Fruit fly (Drosophila melanogaster) whole organism, embryonic: ENCODE results near the gene brv3.

Source experiments
- Asciz ChIP-seq: fragments of 200-800 bp; sonication (Bioruptor generic); optimal IDR thresholded peaks from 2 replicates; lab custom pipeline; 2017; ENCODE audit warnings: missing biosample characterization, mild to moderate bottlenecking, missing genetic modification characterization, missing genetic modification reagents
- Atf6 ChIP-seq: fragments of 200-800 bp; sonication (Bioruptor generic); IDR thresholded peaks from 2 replicates; pipeline ENCODE4 v1.3.6; 2022; ENCODE audit warnings: missing biosample characterization, missing genetic modification characterization
- CG14710 ChIP-seq: fragments of 200-800 bp; sonication (Bioruptor generic); optimal IDR thresholded peaks from 3 replicates; lab custom pipeline; 2019; ENCODE audit warnings: missing biosample characterization, mild to moderate bottlenecking, missing genetic modification characterization, moderate library complexity
- CG14965 ChIP-seq: fragments of 200-800 bp; sonication (Bioruptor generic); optimal IDR thresholded peaks from 2 replicates; lab custom pipeline; 2016; ENCODE audit warnings: missing biosample characterization, missing genetic modification characterization, borderline replicate concordance
- CG16813 ChIP-seq: fragments of 200-800 bp; sonication (Bioruptor generic); IDR thresholded peaks from 3 replicates; pipeline ENCODE4 v1.3.6; 2022; ENCODE audit warnings: missing biosample characterization, missing genetic modification characterization; ENCODE audit not compliant: partially characterized antibody
- CG17359 ChIP-seq: fragments of 200-800 bp; sonication (Bioruptor generic); optimal IDR thresholded peaks from 3 replicates; lab custom pipeline; 2018; ENCODE audit warnings: missing biosample characterization, mild to moderate bottlenecking, missing genetic modification characterization, moderate library complexity
- CG17829 ChIP-seq: fragments of 200-800 bp; optimal IDR thresholded peaks from 2 replicates; lab custom pipeline; 2019; ENCODE audit warnings: missing biosample characterization, mild to moderate bottlenecking, missing genetic modification characterization, moderate library complexity
- CG18262 ChIP-seq: fragments of 200-800 bp; optimal IDR thresholded peaks from 3 replicates; lab custom pipeline; 2019; ENCODE audit warnings: missing biosample characterization, mild to moderate bottlenecking, missing genetic modification characterization, moderate library complexity
- CG30403 ChIP-seq: fragments of 200-800 bp; sonication (Bioruptor generic); optimal IDR thresholded peaks from 3 replicates; lab custom pipeline; 2016; ENCODE audit warnings: missing biosample characterization, missing genetic modification characterization
- CG31224 ChIP-seq: fragments of 200-800 bp; sonication (Bioruptor generic); IDR thresholded peaks from 2 replicates; pipeline ENCODE4 v1.3.6; 2022; ENCODE audit warnings: missing biosample characterization, missing genetic modification characterization
- CG6175 ChIP-seq: fragments of 200-800 bp; sonication (Bioruptor generic); IDR thresholded peaks from 3 replicates; pipeline ENCODE4 v1.3.6; 2022; ENCODE audit warnings: missing biosample characterization, missing genetic modification characterization
- CG6765 ChIP-seq: fragments of 200-800 bp; sonication (Bioruptor generic); optimal IDR thresholded peaks from 3 replicates; lab custom pipeline; 2017; ENCODE audit warnings: missing biosample characterization, mild to moderate bottlenecking, missing genetic modification characterization
- CG6791 ChIP-seq: fragments of 200-800 bp; sonication (Bioruptor generic); IDR thresholded peaks from 3 replicates; pipeline ENCODE4 v1.3.6; 2022; ENCODE audit warnings: missing biosample characterization, missing genetic modification characterization; ENCODE audit not compliant: partially characterized antibody
- CG6813 ChIP-seq: fragments of 200-800 bp; sonication (Bioruptor generic); optimal IDR thresholded peaks from 2 replicates; lab custom pipeline; 2017; ENCODE audit warnings: missing biosample characterization, missing genetic modification characterization, mild to moderate bottlenecking, moderate library complexity, missing genetic modification reagents
- CG9727 ChIP-seq: fragments of 200-800 bp; sonication (Bioruptor generic); optimal IDR thresholded peaks from 3 replicates; lab custom pipeline; 2017; ENCODE audit warnings: missing biosample characterization, mild to moderate bottlenecking, missing genetic modification characterization
- CG9932 ChIP-seq: fragments of 200-800 bp; sonication (Bioruptor generic); IDR thresholded peaks from 2 replicates; pipeline ENCODE4 v1.3.6; 2022; ENCODE audit warnings: missing biosample characterization, missing genetic modification characterization
- Dbx ChIP-seq: fragments of 200-800 bp; sonication (Bioruptor generic); IDR thresholded peaks from 3 replicates; pipeline ENCODE4 v1.3.6; 2022; ENCODE audit warnings: missing biosample characterization, missing genetic modification characterization
- Ets65A ChIP-seq: fragments of 200-800 bp; sonication (Bioruptor generic); peaks from one replicate; lab custom pipeline; 2016; ENCODE audit warnings: missing biosample characterization, missing genetic modification characterization
- Hand ChIP-seq: fragments of 200-800 bp; sonication (Bioruptor generic); optimal IDR thresholded peaks from 2 replicates; lab custom pipeline; 2017; ENCODE audit warnings: mild to moderate bottlenecking, missing biosample characterization, missing genetic modification reagents, missing genetic modification characterization
- Hmr ChIP-seq: fragments of 200-800 bp; sonication (Bioruptor generic); optimal IDR thresholded peaks from 3 replicates; lab custom pipeline; 2017; ENCODE audit warnings: mild to moderate bottlenecking, missing biosample characterization, missing genetic modification reagents, missing genetic modification characterization
- Max ChIP-seq: fragments of 200-800 bp; sonication (Bioruptor generic); optimal IDR thresholded peaks from 2 replicates; lab custom pipeline; 2016; ENCODE audit warnings: missing biosample characterization, mild to moderate bottlenecking, missing genetic modification characterization
- Meics ChIP-seq: fragments of 200-800 bp; sonication (Bioruptor generic); optimal IDR thresholded peaks from 2 replicates; lab custom pipeline; 2017; ENCODE audit warnings: missing biosample characterization, mild to moderate bottlenecking, missing genetic modification characterization
- Myb ChIP-seq: fragments of 200-800 bp; sonication (Bioruptor generic); optimal IDR thresholded peaks from 2 replicates; lab custom pipeline; 2016; ENCODE audit warnings: missing biosample characterization, missing genetic modification characterization
- NK7.1 ChIP-seq: fragments of 200-800 bp; sonication (Bioruptor generic); optimal IDR thresholded peaks from 3 replicates; lab custom pipeline; 2016; ENCODE audit warnings: missing biosample characterization, missing genetic modification characterization
- Nf-YC ChIP-seq: fragments of 200-800 bp; optimal IDR thresholded peaks from 3 replicates; lab custom pipeline; 2019; ENCODE audit warnings: missing biosample characterization, mild to moderate bottlenecking, missing genetic modification characterization, moderate library complexity
- NfI ChIP-seq: fragments of 200-800 bp; sonication (Bioruptor generic); optimal IDR thresholded peaks from 3 replicates; lab custom pipeline; 2018; ENCODE audit warnings: missing biosample characterization, mild to moderate bottlenecking, missing genetic modification characterization, moderate library complexity
- Oli ChIP-seq: fragments of 200-800 bp; sonication (Bioruptor generic); optimal IDR thresholded peaks from 2 replicates; lab custom pipeline; 2018; ENCODE audit warnings: missing biosample characterization, mild to moderate bottlenecking, missing genetic modification characterization, moderate library complexity
- Opbp ChIP-seq: fragments of 200-800 bp; sonication (Bioruptor generic); IDR thresholded peaks from 3 replicates; pipeline ENCODE4 v1.3.6; 2022; ENCODE audit warnings: missing biosample characterization, missing genetic modification characterization; ENCODE audit not compliant: partially characterized antibody
- Rfx ChIP-seq: fragments of 200-800 bp; sonication (Bioruptor generic); IDR thresholded peaks from 2 replicates; pipeline ENCODE4 v1.3.6; 2022; ENCODE audit warnings: missing biosample characterization, missing genetic modification characterization
- Sox100B ChIP-seq: fragments of 200-800 bp; sonication (Bioruptor generic); optimal IDR thresholded peaks from 3 replicates; lab custom pipeline; 2018; ENCODE audit warnings: missing biosample characterization, mild to moderate bottlenecking, missing genetic modification characterization
- Vsx1 ChIP-seq: fragments of 200-800 bp; sonication (Bioruptor generic); optimal IDR thresholded peaks from 2 replicates; lab custom pipeline; 2017; ENCODE audit warnings: missing biosample characterization, mild to moderate bottlenecking, missing genetic modification characterization, missing genetic modification reagents
- bbx ChIP-seq: fragments of 200-800 bp; sonication (Bioruptor generic); IDR thresholded peaks from 2 replicates; pipeline ENCODE4 v1.3.6; 2022; ENCODE audit warnings: missing biosample characterization, missing genetic modification characterization; ENCODE audit not compliant: partially characterized antibody
- br ChIP-seq: fragments of >200 bp; optimal IDR thresholded peaks from 2 replicates; lab custom pipeline; 2017
- caup ChIP-seq: fragments of 200-800 bp; sonication (Bioruptor generic); optimal IDR thresholded peaks from 3 replicates; lab custom pipeline; 2017; ENCODE audit warnings: missing biosample characterization, mild to moderate bottlenecking, missing genetic modification characterization, moderate library complexity; ENCODE audit not compliant: severe bottlenecking
- cg ChIP-seq: fragments of 200-800 bp; sonication (Bioruptor generic); optimal IDR thresholded peaks from 3 replicates; lab custom pipeline; 2019; ENCODE audit warnings: missing biosample characterization, mild to moderate bottlenecking, missing genetic modification characterization, moderate library complexity
- dysf ChIP-seq: fragments of 200-800 bp; sonication (Bioruptor generic); IDR thresholded peaks from 3 replicates; pipeline ENCODE4 v1.3.6; 2022; ENCODE audit warnings: missing biosample characterization, missing genetic modification characterization
- grau ChIP-seq: fragments of 200-800 bp; optimal IDR thresholded peaks from 3 replicates; lab custom pipeline; 2019; ENCODE audit warnings: missing biosample characterization, mild to moderate bottlenecking, missing genetic modification characterization, moderate library complexity
- hkb ChIP-seq, 2 experiments: fragments of 200-800 bp in 1 of 2; fragments of >200 bp in 1 of 2; sonication (Bioruptor generic) in 1 of 2; IDR thresholded peaks in 1 of 2; optimal IDR thresholded peaks in 1 of 2; 2 replicates each; pipeline versions ENCODE4 v1.3.6 to Lab custom; 2017 to 2022; ENCODE audit warnings: missing biosample characterization in 1 of 2, missing genetic modification characterization in 1 of 2
- hth ChIP-seq: fragments of >200 bp; optimal IDR thresholded peaks from 2 replicates; lab custom pipeline; 2017; ENCODE audit warnings: inconsistent platforms
- ken ChIP-seq: fragments of 200-800 bp; sonication (Bioruptor generic); IDR thresholded peaks from 3 replicates; pipeline ENCODE4 v1.3.6; 2022; ENCODE audit warnings: missing biosample characterization, missing genetic modification characterization
- klu ChIP-seq: fragments of 200-800 bp; sonication (Bioruptor generic); IDR thresholded peaks from 2 replicates; pipeline ENCODE4 v1.3.6; 2022; ENCODE audit warnings: missing biosample characterization, missing genetic modification characterization
- mirr ChIP-seq: fragments of 200-800 bp; sonication (Bioruptor generic); optimal IDR thresholded peaks from 3 replicates; lab custom pipeline; 2018; ENCODE audit warnings: missing biosample characterization, mild to moderate bottlenecking, missing genetic modification characterization
- nmo ChIP-seq: fragments of 200-800 bp; sonication (Bioruptor generic); optimal IDR thresholded peaks from 2 replicates; lab custom pipeline; 2018; ENCODE audit warnings: missing biosample characterization, mild to moderate bottlenecking, missing genetic modification characterization, moderate library complexity
- ranshi ChIP-seq: fragments of 200-800 bp; sonication (Bioruptor generic); IDR thresholded peaks from 2 replicates; pipeline ENCODE4 v1.3.6; 2022; ENCODE audit warnings: missing biosample characterization, missing genetic modification characterization
- slbo ChIP-seq: fragments of 200-800 bp; sonication (Bioruptor generic); IDR thresholded peaks from 2 replicates; pipeline ENCODE4 v1.3.6; 2022; ENCODE audit warnings: missing biosample characterization, missing genetic modification characterization
- tio ChIP-seq: fragments of 200-800 bp; sonication (Bioruptor generic); optimal IDR thresholded peaks from 2 replicates; lab custom pipeline; 2017; ENCODE audit warnings: missing biosample characterization, missing genetic modification characterization, inconsistent platforms
- tx ChIP-seq: fragments of 200-800 bp; sonication (Bioruptor generic); optimal IDR thresholded peaks from 2 replicates; lab custom pipeline; 2016; ENCODE audit warnings: missing biosample characterization, missing genetic modification characterization
- zen ChIP-seq: fragments of 200-800 bp; sonication (Bioruptor generic); optimal IDR thresholded peaks from 3 replicates; lab custom pipeline; 2018; ENCODE audit warnings: missing biosample characterization, mild to moderate bottlenecking, missing genetic modification characterization, moderate library complexity

The brv3 gene

dm6 chrX:2591315-2591999 is 32.9 kb downstream of the brv3 start (continued):
- TF ChIP-seq Opbp = no peak
- peak; percentile 21; the same call in 1 of the 2 replicates for TF ChIP-seq Rfx (GFP tag; lab: Robert Waterston, UW)
- peak; percentile 16 for TF ChIP-seq CG17359 (tag; lab: Kevin White, UChicago)
- TF ChIP-seq Meics = peak; percentile 72
- no peak for TF ChIP-seq tio (GFP tag; lab: Kevin White, UChicago)
- TF ChIP-seq Ets65A (GFP tag; lab: Kevin White, UChicago) = peak; percentile 80
- TF ChIP-seq caup = peak; percentile 15
- no peak for TF ChIP-seq klu
- TF ChIP-seq mirr (GFP tag; lab: Kevin White, UChicago) = no peak
- no peak for TF ChIP-seq NK7.1 (GFP tag; lab: Kevin White, UChicago)
- TF ChIP-seq cg = no peak
- TF ChIP-seq CG17829 (tag; lab: Kevin White, UChicago) = no peak
- peak; percentile 45 for TF ChIP-seq CG30403 (GFP tag; lab: Kevin White, UChicago)
- no peak for TF ChIP-seq hkb (optimal IDR thresholded peaks at IDR 0.05; lab: Kevin White, UChicago)
- peak; percentile 29; the same call in 1 of the 2 replicates for TF ChIP-seq hkb (GFP tag; IDR thresholded peaks at IDR 0.05; lab: Robert Waterston, UW)
- 0 out of 2 replicates have a peak, but pooled peaks have one; percentile 55 for TF ChIP-seq slbo (GFP tag; lab: Robert Waterston, UW)
- TF ChIP-seq Max = no peak
- no peak for TF ChIP-seq CG14965 (GFP tag; lab: Kevin White, UChicago)
- TF ChIP-seq Nf-YC = peak; percentile 9
- no peak for TF ChIP-seq ken (GFP tag; lab: Robert Waterston, UW)
- TF ChIP-seq Vsx1 (GFP tag; lab: Kevin White, UChicago) = peak; percentile 7
- peak; percentile 57 for TF ChIP-seq CG9727 (GFP tag; lab: Kevin White, UChicago)
- peak; percentile 59 for TF ChIP-seq grau (tag; lab: Kevin White, UChicago)
- TF ChIP-seq Hand (GFP tag; lab: Kevin White, UChicago) = peak; percentile 43
- TF ChIP-seq CG18262 (tag; lab: Kevin White, UChicago) = peak; percentile 15
- peak; percentile 24 for TF ChIP-seq Sox100B
- peak; percentile 6 for TF ChIP-seq CG6765 (GFP tag; lab: Kevin White, UChicago)
- no peak for TF ChIP-seq CG16813
- TF ChIP-seq Atf6 (GFP tag; lab: Robert Waterston, UW) = 0 out of 2 replicates have a peak, but pooled peaks have one; percentile 22
- no peak for TF ChIP-seq CG6813 (GFP tag; lab: Kevin White, UChicago)
- TF ChIP-seq Myb = no peak
- TF ChIP-seq bbx (GFP tag; lab: Robert Waterston, UW) = no peak
- peak; percentile 29 for TF ChIP-seq nmo
- peak; percentile 5 for TF ChIP-seq Oli (tag; lab: Kevin White, UChicago)
- TF ChIP-seq CG6175 (GFP tag; lab: Robert Waterston, UW) = no peak
- peak; percentile 35 for TF ChIP-seq NfI (GFP tag; lab: Kevin White, UChicago)
- peak; percentile 38; the same call in 1 of the 2 replicates for TF ChIP-seq CG9932 (GFP tag; lab: Robert Waterston, UW)
- TF ChIP-seq Asciz (GFP tag; lab: Kevin White, UChicago) = no peak
- TF ChIP-seq dysf = peak; percentile 56; the same call in 2 of the 3 replicates
- no peak for TF ChIP-seq zen (tag; lab: Kevin White, UChicago)
- TF ChIP-seq CG31224 (GFP tag; lab: Robert Waterston, UW) = 0 out of 2 replicates have a peak, but pooled peaks have one; percentile 24
- no peak for TF ChIP-seq CG14710 (tag; lab: Kevin White, UChicago)
- TF ChIP-seq hth (lab: Kevin White, UChicago) = no peak
- no peak for TF ChIP-seq br (lab: Kevin White, UChicago)
- TF ChIP-seq ranshi = peak; percentile 32; the same call in 1 of the 2 replicates
- TF ChIP-seq Hmr = peak; percentile 56
- TF ChIP-seq tx (GFP tag; lab: Kevin White, UChicago) = no peak
- TF ChIP-seq Dbx (GFP tag; lab: Robert Waterston, UW) = no peak
- no peak for TF ChIP-seq CG6791
